Fruit fly (Drosophila melanogaster) whole organism, wandering third instar larva: ENCODE data around the gene CG12640.

Source experiments
- CG9705 ChIP-seq: fragments of 200-800 bp; sonication (Bioruptor generic); optimal IDR thresholded peaks from 2 replicates; lab custom pipeline; 2018; ENCODE audit warnings: missing biosample characterization, mild to moderate bottlenecking, missing genetic modification characterization
- Dfd ChIP-seq: fragments of >200 bp; optimal IDR thresholded peaks from 2 replicates; lab custom pipeline; 2017; ENCODE audit warnings: missing biosample characterization, missing genetic modification characterization
- Hr83 ChIP-seq: fragments of 200-300 bp; sonication (Bioruptor generic); optimal IDR thresholded peaks from 2 replicates; lab custom pipeline; 2016; ENCODE audit warnings: missing biosample characterization, mild to moderate bottlenecking, missing genetic modification characterization, moderate library complexity; ENCODE audit not compliant: poor library complexity, severe bottlenecking
- Rel ChIP-seq, 2 experiments: fragments of 200-800 bp; sonication (Bioruptor generic) in 1 of 2; optimal IDR thresholded peaks; 2 replicates in 1 of 2; 3 replicates in 1 of 2; lab custom pipeline; 2016 to 2019; ENCODE audit warnings: mild to moderate bottlenecking in 2 of 2, missing biosample characterization in 2 of 2, missing genetic modification characterization in 2 of 2, moderate library complexity in 1 of 2
- dmrt93B ChIP-seq: fragments of 200-800 bp; sonication (Bioruptor generic); optimal IDR thresholded peaks from 2 replicates; lab custom pipeline; 2018; ENCODE audit warnings: missing biosample characterization, mild to moderate bottlenecking, missing genetic modification characterization
- fru ChIP-seq: fragments of 200-800 bp; sonication (Bioruptor generic); optimal IDR thresholded peaks from 3 replicates; lab custom pipeline; 2016; ENCODE audit warnings: missing biosample characterization, mild to moderate bottlenecking, missing genetic modification characterization
- h ChIP-seq: fragments of 200-800 bp; sonication (Bioruptor generic); optimal IDR thresholded peaks from 3 replicates; lab custom pipeline; 2016; ENCODE audit warnings: missing biosample characterization, mild to moderate bottlenecking, missing genetic modification characterization
- lola ChIP-seq: fragments of >200 bp; optimal IDR thresholded peaks from 2 replicates; lab custom pipeline; 2017; ENCODE audit warnings: missing biosample characterization, missing genetic modification characterization
- psq ChIP-seq: fragments of 200-800 bp; sonication (Bioruptor generic); optimal IDR thresholded peaks from 3 replicates; lab custom pipeline; 2017; ENCODE audit warnings: missing biosample characterization, mild to moderate bottlenecking, missing genetic modification characterization, moderate library complexity

DNA sequence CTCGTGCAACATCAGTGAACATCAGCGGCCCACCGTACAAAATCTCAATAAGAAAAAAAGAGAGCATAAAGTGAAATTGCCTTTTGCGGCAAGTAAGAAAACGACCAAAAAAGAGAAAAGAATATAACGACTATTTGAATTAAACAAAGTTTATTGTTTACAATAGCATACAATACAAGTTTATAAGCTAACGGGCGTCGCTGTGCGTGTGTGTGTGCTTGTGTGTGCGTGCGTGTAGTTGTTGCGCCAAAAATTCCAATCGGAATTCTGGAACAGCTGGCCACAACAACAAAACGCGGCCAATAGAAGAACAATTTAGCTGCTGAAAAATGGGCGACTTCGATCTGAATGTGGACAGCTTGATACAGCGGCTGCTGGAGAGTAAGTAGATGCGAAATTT lies 46.4 kb downstream of the CG12640 start:
- TF ChIP-seq h (GFP tag; lab: Kevin White, UChicago): no peak
- no peak for TF ChIP-seq psq (GFP tag; lab: Kevin White, UChicago)
- TF ChIP-seq dmrt93B (GFP tag; lab: Kevin White, UChicago): no peak
- TF ChIP-seq Rel (GFP tag; optimal IDR thresholded peaks at IDR 0.05; lab: Kevin White, UChicago): no peak
- TF ChIP-seq Rel (tag; optimal IDR thresholded peaks at IDR 0.05; lab: Kevin White, UChicago): no peak
- no peak for TF ChIP-seq fru (GFP tag; lab: Kevin White, UChicago)
- TF ChIP-seq CG9705 (GFP tag; lab: Kevin White, UChicago): no peak
- TF ChIP-seq lola (GFP tag; lab: Kevin White, UChicago): no peak
- no peak for TF ChIP-seq Hr83
- no peak for TF ChIP-seq Dfd
